Worm (Caenorhabditis elegans): ENCODE results near the gene dot-1.5.
A peak's percentile ranks its signal among the peaks of the same experiment; 100 is the strongest.

The dot-1.5 gene

DNA sequence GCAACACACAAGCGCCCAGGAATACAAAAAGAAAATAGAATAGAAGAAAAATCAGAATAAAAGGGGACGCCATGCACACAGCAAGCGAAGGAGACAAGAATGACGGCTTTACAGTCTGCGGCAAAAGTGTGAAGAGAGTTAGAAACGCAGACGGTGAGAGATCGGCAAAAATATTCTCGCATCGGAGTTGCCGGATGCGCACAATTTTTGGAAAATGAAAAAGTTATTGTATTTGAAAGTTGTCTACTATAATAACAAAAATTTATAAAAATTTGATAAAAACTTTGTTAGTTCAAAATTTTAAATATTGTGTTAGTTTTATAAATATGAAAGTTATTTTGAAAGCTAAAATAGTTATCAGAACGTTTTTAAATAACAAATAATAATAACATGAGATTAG, 5.0 kb downstream of the dot-1.5 start, which contains the start of gene ZC53.22:
ZC53.22 (minus strand) TSS at position 101 of the 400 bp plus-strand sequence.
- TF ChIP-seq ceh-19 (GFP tag; optimal IDR thresholded peaks at IDR 0.05) (no peak), T23F11.4 (GFP tag; optimal IDR thresholded peaks at IDR 0.05) (no peak), ceh-45 (GFP tag; IDR thresholded peaks at IDR 0.05) (no peak), hlh-6 (tag; optimal IDR thresholded peaks at IDR 0.05) (no peak)

DNA sequence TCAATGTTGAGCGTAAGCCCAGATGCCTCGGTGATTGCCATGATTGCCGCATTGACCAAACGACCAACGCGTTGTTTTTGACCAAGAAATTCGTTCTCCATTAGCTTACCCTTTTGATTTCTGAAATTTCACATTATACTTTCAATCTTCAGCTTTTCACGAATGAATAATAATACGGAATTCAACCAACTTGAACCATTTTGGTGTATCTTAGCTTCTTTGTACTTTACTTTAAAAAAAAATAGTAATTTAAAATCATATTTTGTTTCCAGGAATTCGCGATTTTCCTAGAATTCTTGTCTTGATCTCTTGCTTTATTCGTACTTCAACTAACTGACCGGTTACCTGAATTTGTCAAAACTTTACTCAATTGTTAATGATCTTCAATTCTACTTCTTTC, 6.9 kb downstream of the dot-1.5 start, which contains the start of gene ZC53.2:
ZC53.2 (minus strand) TSS at position 101 of the 400 bp plus-strand sequence.
- TF ChIP-seq che-1 (tag; optimal IDR thresholded peaks at IDR 0.05) (no peak), odd-2 (tag; optimal IDR thresholded peaks at IDR 0.05) (no peak), pros-1 (tag; optimal IDR thresholded peaks at IDR 0.05) (no peak), hlh-8 (tag; optimal IDR thresholded peaks at IDR 0.05) (no peak), dve-1 (tag; optimal IDR thresholded peaks at IDR 0.05) (no peak), eyg-1 (tag; optimal IDR thresholded peaks at IDR 0.05) (no peak), ceh-30 (tag; optimal IDR thresholded peaks at IDR 0.05) (no peak), nfya-1 (tag; optimal IDR thresholded peaks at IDR 0.05) (no peak), unc-42 (tag; optimal IDR thresholded peaks at IDR 0.05) (no peak)

DNA sequence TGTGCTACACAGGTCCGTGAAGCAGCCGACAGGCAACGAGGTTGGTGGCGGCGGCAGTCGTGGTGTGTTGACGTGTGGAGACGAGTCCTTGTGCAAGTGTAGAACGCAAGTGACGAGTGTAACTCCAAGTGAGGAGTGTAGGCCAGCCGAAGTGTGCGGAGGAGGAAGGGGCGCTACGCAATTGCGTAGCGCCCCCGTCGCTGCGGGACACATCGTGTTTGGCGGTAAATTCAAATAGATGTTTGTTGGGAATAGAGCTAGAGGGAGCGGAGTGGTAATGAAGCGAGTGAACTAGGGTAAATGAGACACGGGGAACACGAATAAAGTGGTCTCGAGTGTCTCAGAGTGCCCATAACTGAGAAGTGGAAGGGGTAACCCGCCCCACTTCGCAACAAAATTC, 16.3 kb downstream of the dot-1.5 start:
- peak; percentile 9 for TF ChIP-seq sdc-2 (tag; optimal IDR thresholded peaks at IDR 0.05)

DNA sequence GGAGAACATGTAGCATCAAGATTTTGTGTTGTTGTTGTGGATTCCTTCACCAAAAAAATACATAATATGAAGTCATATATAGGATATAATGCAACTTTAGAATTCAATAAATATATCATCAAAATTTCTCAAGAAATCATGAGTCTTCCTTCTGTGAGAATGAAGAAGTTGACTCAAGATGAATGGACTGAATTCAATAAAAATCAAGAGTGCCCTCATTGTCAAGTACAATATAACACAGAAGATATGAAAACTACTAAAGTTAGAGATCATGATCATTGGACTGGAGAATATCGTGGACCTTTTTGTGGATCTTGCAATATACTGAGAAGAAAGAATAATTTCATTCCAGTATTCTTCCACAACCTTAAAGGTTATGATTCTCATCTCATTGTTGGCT, 18.2 kb downstream of the dot-1.5 start:
- no peak for TF ChIP-seq ahr-1 (tag; optimal IDR thresholded peaks at IDR 0.05)
- TF ChIP-seq madf-2 (tag; optimal IDR thresholded peaks at IDR 0.05) = no peak
- TF ChIP-seq nhr-11 (tag; optimal IDR thresholded peaks at IDR 0.05) = no peak
- no peak for TF ChIP-seq unc-86 (tag; optimal IDR thresholded peaks at IDR 0.05)
- no peak for TF ChIP-seq ceh-9 (tag; optimal IDR thresholded peaks at IDR 0.05)
- no peak for TF ChIP-seq ceh-45 (GFP tag; IDR thresholded peaks at IDR 0.05)
- TF ChIP-seq lim-6 (tag; optimal IDR thresholded peaks at IDR 0.05) = no peak
- no peak for TF ChIP-seq pqm-1 (tag; optimal IDR thresholded peaks at IDR 0.05)
- TF ChIP-seq ceh-6 (GFP tag; optimal IDR thresholded peaks at IDR 0.05) = no peak
- TF ChIP-seq ceh-30 (tag; optimal IDR thresholded peaks at IDR 0.05) = no peak
- TF ChIP-seq ets-4 (tag; optimal IDR thresholded peaks at IDR 0.05) = no peak
- TF ChIP-seq ceh-18 (tag; optimal IDR thresholded peaks at IDR 0.05) = no peak
- TF ChIP-seq F13H6.1 (tag; optimal IDR thresholded peaks at IDR 0.05) = no peak
- TF ChIP-seq gmeb-2 (tag; optimal IDR thresholded peaks at IDR 0.05) = no peak
- TF ChIP-seq zip-5 (tag; optimal IDR thresholded peaks at IDR 0.05) = no peak
- TF ChIP-seq hlh-8 (tag; optimal IDR thresholded peaks at IDR 0.05) = no peak
- TF ChIP-seq nhr-232 (tag; optimal IDR thresholded peaks at IDR 0.05) = no peak
- no peak for TF ChIP-seq pha-2 (tag; optimal IDR thresholded peaks at IDR 0.05)

DNA sequence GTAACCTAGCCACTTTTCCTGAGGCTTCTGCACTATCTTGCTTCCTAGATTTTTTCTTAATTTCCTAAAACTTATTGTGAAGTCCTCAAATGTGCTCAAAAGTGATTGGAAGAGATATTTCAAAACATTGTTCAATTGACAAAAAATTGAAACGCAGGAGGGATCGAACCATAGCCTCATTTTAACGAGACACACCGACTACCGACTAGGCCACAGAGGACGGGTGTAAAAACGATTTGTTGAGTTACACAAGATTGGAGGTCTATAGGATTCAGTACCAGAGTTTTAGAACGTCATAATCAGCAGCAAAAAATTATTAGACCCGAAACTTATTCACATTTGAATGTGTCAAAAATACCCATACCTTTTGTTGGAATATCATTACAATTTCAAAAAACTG, 22.0 kb downstream of the dot-1.5 start:
- TF ChIP-seq ceh-45 (GFP tag; IDR thresholded peaks at IDR 0.05) (no peak), madf-2 (tag; optimal IDR thresholded peaks at IDR 0.05) (no peak), fax-1 (tag; optimal IDR thresholded peaks at IDR 0.05) (no peak), lin-11 (tag; optimal IDR thresholded peaks at IDR 0.05) (no peak), hlh-30 (tag; optimal IDR thresholded peaks at IDR 0.05; ENCODE audit: insufficient read depth) (no peak), sox-2 (GFP tag; IDR thresholded peaks at IDR 0.05) (no peak), hlh-6 (tag; optimal IDR thresholded peaks at IDR 0.05) (no peak), hlh-15 (tag; optimal IDR thresholded peaks at IDR 0.05) (no peak), dve-1 (tag; optimal IDR thresholded peaks at IDR 0.05) (no peak), mec-3 (tag; optimal IDR thresholded peaks at IDR 0.05; ENCODE audit: borderline replicate concordance) (no peak), ceh-2 (tag; optimal IDR thresholded peaks at IDR 0.05) (no peak), ahr-1 (tag; optimal IDR thresholded peaks at IDR 0.05) (no peak), ceh-19 (GFP tag; optimal IDR thresholded peaks at IDR 0.05) (no peak), ttx-3 (tag; optimal IDR thresholded peaks at IDR 0.05) (no peak)

Measured in whole organism, late embryonic.